Worm (Caenorhabditis elegans) whole organism, L3 larva: ENCODE measurements around the gene C28C12.11.

ENCODE experiments used
- R02D3.7 ChIP-seq: fragments of 150-350 bp; optimal IDR thresholded peaks from 2 replicates; lab custom pipeline; 2014; ENCODE audit warnings: missing biosample characterization, missing genetic modification characterization
- ZK546.5 ChIP-seq: sonication (generic microtip); optimal IDR thresholded peaks from 2 replicates; lab custom pipeline; 2017; ENCODE audit warnings: missing biosample characterization, missing genetic modification characterization
- aly-2 ChIP-seq: fragments of 150-350 bp; optimal IDR thresholded peaks from 2 replicates; lab custom pipeline; 2014; ENCODE audit warnings: missing biosample characterization, missing genetic modification characterization
- ama-1 ChIP-seq: fragments of 150-350 bp; optimal IDR thresholded peaks from 2 replicates; lab custom pipeline; 2018
- ceh-16 ChIP-seq: sonication (generic microtip); optimal IDR thresholded peaks from 2 replicates; lab custom pipeline; 2017; ENCODE audit warnings: missing biosample characterization, missing genetic modification characterization
- ceh-28 ChIP-seq: fragments of 150-350 bp; optimal IDR thresholded peaks from 2 replicates; lab custom pipeline; 2014; ENCODE audit warnings: missing biosample characterization, missing genetic modification reagents, missing genetic modification characterization
- ceh-9 ChIP-seq: sonication (generic microtip); optimal IDR thresholded peaks from 2 replicates; lab custom pipeline; 2018; ENCODE audit warnings: missing biosample characterization, missing genetic modification characterization
- daf-12 ChIP-seq: fragments of 150-350 bp; optimal IDR thresholded peaks from 2 replicates; lab custom pipeline; 2014; ENCODE audit warnings: missing biosample characterization, missing genetic modification reagents, missing genetic modification characterization
- egl-27 ChIP-seq: sonication (generic microtip); optimal IDR thresholded peaks from 4 replicates; lab custom pipeline; 2017; ENCODE audit warnings: missing biosample characterization, missing genetic modification reagents, missing genetic modification characterization
- egl-5 ChIP-seq: fragments of 150-350 bp; optimal IDR thresholded peaks from 2 replicates; lab custom pipeline; 2017; ENCODE audit warnings: missing biosample characterization, missing genetic modification reagents, missing genetic modification characterization, inconsistent platforms
- elt-1 ChIP-seq: fragments of 150-350 bp; optimal IDR thresholded peaks from 2 replicates; lab custom pipeline; 2014; ENCODE audit warnings: missing biosample characterization, missing genetic modification characterization
- elt-2 ChIP-seq: sonication (generic microtip); optimal IDR thresholded peaks from 2 replicates; lab custom pipeline; 2016; ENCODE audit warnings: missing genetic modification reagents, mild to moderate bottlenecking, missing genetic modification characterization, missing compliant biosample characterization
- elt-3 ChIP-seq, 3 experiments: fragments of 150-350 bp in 1 of 3; sonication (generic microtip) in 2 of 3; optimal IDR thresholded peaks; 2 replicates in 2 of 3; 4 replicates in 1 of 3; lab custom pipeline; 2014 to 2017; ENCODE audit warnings: missing biosample characterization in 3 of 3, missing genetic modification characterization in 3 of 3
- fkh-10 ChIP-seq: sonication (generic microtip); optimal IDR thresholded peaks from 2 replicates; lab custom pipeline; 2017; ENCODE audit warnings: missing biosample characterization, missing genetic modification reagents, missing genetic modification characterization
- fkh-2 ChIP-seq: fragments of 150-350 bp; optimal IDR thresholded peaks from 2 replicates; lab custom pipeline; 2014; ENCODE audit warnings: missing biosample characterization, missing genetic modification reagents, missing genetic modification characterization
- jun-1 ChIP-seq: fragments of 150-350 bp; optimal IDR thresholded peaks from 2 replicates; lab custom pipeline; 2014; ENCODE audit warnings: missing biosample characterization, missing genetic modification reagents, missing genetic modification characterization
- lsy-12 ChIP-seq: sonication (generic microtip); optimal IDR thresholded peaks from 2 replicates; lab custom pipeline; 2016; ENCODE audit warnings: mild to moderate bottlenecking, missing genetic modification characterization, missing compliant biosample characterization
- mdl-1 ChIP-seq: fragments of 150-350 bp; optimal IDR thresholded peaks from 2 replicates; lab custom pipeline; 2014; ENCODE audit warnings: missing biosample characterization, missing genetic modification characterization
- mml-1 ChIP-seq: fragments of 150-350 bp; sonication (generic microtip); optimal IDR thresholded peaks from 3 replicates; lab custom pipeline; 2014; ENCODE audit warnings: missing biosample characterization, missing genetic modification characterization
- nfya-1 ChIP-seq: sonication (generic microtip); optimal IDR thresholded peaks from 2 replicates; lab custom pipeline; 2017; ENCODE audit warnings: missing genetic modification characterization, mild to moderate bottlenecking, missing compliant biosample characterization, antibody characterized with exemption, moderate library complexity; ENCODE audit not compliant: insufficient read depth
- nhr-23 ChIP-seq: fragments of 150-350 bp; optimal IDR thresholded peaks from 2 replicates; lab custom pipeline; 2014; ENCODE audit warnings: missing biosample characterization, missing genetic modification reagents, missing genetic modification characterization
- nhr-237 ChIP-seq: fragments of 150-350 bp; optimal IDR thresholded peaks from 2 replicates; lab custom pipeline; 2014; ENCODE audit warnings: missing biosample characterization, missing genetic modification characterization
- nhr-25 ChIP-seq: sonication (generic microtip); optimal IDR thresholded peaks from 2 replicates; lab custom pipeline; 2017; ENCODE audit warnings: missing biosample characterization, missing genetic modification characterization
- nhr-28 ChIP-seq: fragments of 150-350 bp; optimal IDR thresholded peaks from 2 replicates; lab custom pipeline; 2014; ENCODE audit warnings: missing biosample characterization, missing genetic modification characterization
- nhr-76 ChIP-seq: fragments of 150-350 bp; sonication (generic microtip); optimal IDR thresholded peaks from 5 replicates; lab custom pipeline; 2014; ENCODE audit warnings: missing biosample characterization, missing genetic modification characterization
- pha-4 ChIP-seq: fragments of 150-350 bp; optimal IDR thresholded peaks from 2 replicates; lab custom pipeline; 2014; ENCODE audit warnings: missing biosample characterization, missing genetic modification reagents, missing genetic modification characterization
- pqm-1 ChIP-seq: fragments of 150-350 bp; optimal IDR thresholded peaks from 2 replicates; lab custom pipeline; 2017; ENCODE audit warnings: missing biosample characterization, missing genetic modification characterization, inconsistent platforms
- sea-2 ChIP-seq: fragments of 150-350 bp; sonication (generic microtip); optimal IDR thresholded peaks from 4 replicates; lab custom pipeline; 2014; ENCODE audit warnings: missing biosample characterization, missing genetic modification reagents, missing genetic modification characterization
- skn-1 ChIP-seq: fragments of 150-350 bp; optimal IDR thresholded peaks from 2 replicates; lab custom pipeline; 2014; ENCODE audit warnings: missing biosample characterization, missing genetic modification characterization
- snpc-4 ChIP-seq: fragments of 150-350 bp; optimal IDR thresholded peaks from 2 replicates; lab custom pipeline; 2014; ENCODE audit warnings: missing biosample characterization, missing genetic modification characterization
- unc-39 ChIP-seq: sonication (generic microtip); optimal IDR thresholded peaks from 4 replicates; lab custom pipeline; 2017; ENCODE audit warnings: missing biosample characterization, missing genetic modification characterization
- unc-62 ChIP-seq: fragments of 150-350 bp; sonication (generic microtip); optimal IDR thresholded peaks from 4 replicates; lab custom pipeline; 2014; ENCODE audit warnings: missing biosample characterization, missing genetic modification reagents, missing genetic modification characterization
- zag-1 ChIP-seq: fragments of 150-350 bp; optimal IDR thresholded peaks from 2 replicates; lab custom pipeline; 2014; ENCODE audit warnings: missing biosample characterization, missing genetic modification characterization
- ztf-4 ChIP-seq: fragments of 150-350 bp; optimal IDR thresholded peaks from 2 replicates; lab custom pipeline; 2014; ENCODE audit warnings: missing biosample characterization, missing genetic modification characterization

C28C12.11 gene

ce11 chrIV:8454076-8454475 is 19.8 kb upstream of the C28C12.11 start:
- TF ChIP-seq pqm-1 (tag; lab: Kevin White, UChicago), result peak; percentile 35
- TF ChIP-seq ceh-9 (tag; lab: Kevin White, UChicago), result no peak
- no peak for TF ChIP-seq egl-27 (tag; lab: Kevin White, UChicago)
- TF ChIP-seq elt-2 (tag; lab: Kevin White, UChicago), result peak; percentile 75
- TF ChIP-seq skn-1 (tag; lab: Kevin White, UChicago), result no peak

- TF ChIP-seq nhr-23 (tag; lab: Kevin White, UChicago), result no peak
- TF ChIP-seq unc-39 (tag; lab: Kevin White, UChicago), result no peak
- TF ChIP-seq pqm-1 (tag; lab: Kevin White, UChicago), result no peak
- no peak for TF ChIP-seq ceh-28 (tag; lab: Kevin White, UChicago)
- no peak for TF ChIP-seq fkh-10 (GFP tag; lab: Kevin White, UChicago)
- no peak for TF ChIP-seq ZK546.5 (tag; lab: Kevin White, UChicago)
- TF ChIP-seq fkh-2 (tag; lab: Kevin White, UChicago), result no peak
- no peak for TF ChIP-seq pha-4
- TF ChIP-seq aly-2, result no peak
- TF ChIP-seq ceh-16 (tag; lab: Kevin White, UChicago), result no peak
- TF ChIP-seq skn-1 (tag; lab: Kevin White, UChicago), result no peak
- TF ChIP-seq R02D3.7 (tag; lab: Kevin White, UChicago), result no peak
- no peak for TF ChIP-seq zag-1 (tag; lab: Kevin White, UChicago)
- no peak for TF ChIP-seq elt-3 (tag; optimal IDR thresholded peaks at IDR 0.05; lab: Kevin White, UChicago)
- no peak for TF ChIP-seq nfya-1
- TF ChIP-seq nhr-76 (tag; lab: Kevin White, UChicago), result no peak
- TF ChIP-seq mml-1 (tag; lab: Kevin White, UChicago), result no peak
- TF ChIP-seq daf-12 (tag; lab: Kevin White, UChicago), result no peak
Measured at ce11 chrIV:8456899-8457298, 17.0 kb upstream of the C28C12.11 start, which contains the start of gene syx-4. Gene syx-4 (plus strand): TSS chrIV:8457280.

- TF ChIP-seq jun-1 (tag; lab: Kevin White, UChicago) (no peak), egl-5 (tag; lab: Kevin White, UChicago) (no peak), pha-4 (no peak), unc-39 (tag; lab: Kevin White, UChicago) (no peak), pqm-1 (tag; lab: Kevin White, UChicago) (no peak), fkh-2 (tag; lab: Kevin White, UChicago) (no peak), snpc-4 (no peak), ceh-9 (tag; lab: Kevin White, UChicago) (no peak), ztf-4 (tag; lab: Kevin White, UChicago) (no peak), elt-3 (tag; optimal IDR thresholded peaks at IDR 0.05; lab: Kevin White, UChicago) (no peak), nhr-237 (tag; lab: Kevin White, UChicago) (no peak), nfya-1 (no peak), nhr-28 (no peak), fkh-10 (GFP tag; lab: Kevin White, UChicago) (no peak), lsy-12 (tag; lab: Kevin White, UChicago) (no peak), sea-2 (no peak), elt-1 (tag; lab: Kevin White, UChicago) (no peak), zag-1 (tag; lab: Kevin White, UChicago) (no peak)
Measured at ce11 chrIV:8460208-8460607, 13.6 kb upstream of the C28C12.11 start, which contains the start of gene ant-1.4. Gene ant-1.4 (minus strand): TSS chrIV:8460308.

- no peak for TF ChIP-seq ZK546.5 (tag; lab: Kevin White, UChicago)
- TF ChIP-seq, all 47 proteins: peak for 0
Measured at ce11 chrIV:8461177-8461576, 12.7 kb upstream of the C28C12.11 start.

ce11 chrIV:8462376-8462775 is 11.5 kb upstream of the C28C12.11 start:
- TF ChIP-seq nhr-25, result no peak
- no peak for TF ChIP-seq unc-62 (GFP tag; lab: Kevin White, UChicago)
- TF ChIP-seq ama-1 (lab: Kevin White, UChicago), result no peak
- no peak for TF ChIP-seq nhr-23 (tag; lab: Kevin White, UChicago)
- no peak for TF ChIP-seq daf-12 (tag; lab: Kevin White, UChicago)
- TF ChIP-seq ZK546.5 (tag; lab: Kevin White, UChicago), result no peak
- no peak for TF ChIP-seq mdl-1
- TF ChIP-seq egl-5 (tag; lab: Kevin White, UChicago), result no peak
- no peak for TF ChIP-seq pqm-1 (tag; lab: Kevin White, UChicago)
- TF ChIP-seq snpc-4, result no peak
